Fruit fly (Drosophila melanogaster) whole organism, larva: ENCODE results near the gene Tet.

ENCODE experiments used
- noc ChIP-seq: fragments of 200-800 bp; sonication (Bioruptor generic); optimal IDR thresholded peaks from 3 replicates; lab custom pipeline; 2019; ENCODE audit warnings: missing biosample characterization, mild to moderate bottlenecking, missing genetic modification characterization, moderate library complexity

The Tet gene

dm6 chr3L:2879005-2879826 is at the start of gene Tet:
Tet (minus strand) TSS chr3L:2879158.
- no peak for TF ChIP-seq noc (tag; lab: Kevin White, UChicago)

DNA sequence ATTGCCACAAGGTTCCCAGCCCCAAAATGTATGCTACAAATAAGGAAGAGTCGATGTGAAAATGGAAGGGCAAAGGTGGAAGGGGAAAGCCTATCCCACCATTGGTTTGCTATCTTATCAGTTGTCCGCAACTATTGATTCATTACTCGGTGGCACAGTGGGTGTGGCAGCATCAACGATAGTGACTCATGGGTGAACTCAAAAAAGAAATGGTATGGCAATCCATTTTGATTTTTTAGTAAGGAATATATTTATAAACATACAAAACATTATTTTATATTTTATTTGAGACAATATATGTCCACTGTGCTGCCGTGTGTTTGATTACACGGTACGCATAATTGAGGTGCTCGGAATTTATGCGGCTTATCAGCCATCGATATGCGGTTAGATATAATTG is 44.1 kb upstream of the Tet start:
- no peak for TF ChIP-seq noc (tag; lab: Kevin White, UChicago)

dm6 chr3L:2918628-2919027 is 39.7 kb upstream of the Tet start:
- no peak for TF ChIP-seq noc (tag; lab: Kevin White, UChicago)

DNA sequence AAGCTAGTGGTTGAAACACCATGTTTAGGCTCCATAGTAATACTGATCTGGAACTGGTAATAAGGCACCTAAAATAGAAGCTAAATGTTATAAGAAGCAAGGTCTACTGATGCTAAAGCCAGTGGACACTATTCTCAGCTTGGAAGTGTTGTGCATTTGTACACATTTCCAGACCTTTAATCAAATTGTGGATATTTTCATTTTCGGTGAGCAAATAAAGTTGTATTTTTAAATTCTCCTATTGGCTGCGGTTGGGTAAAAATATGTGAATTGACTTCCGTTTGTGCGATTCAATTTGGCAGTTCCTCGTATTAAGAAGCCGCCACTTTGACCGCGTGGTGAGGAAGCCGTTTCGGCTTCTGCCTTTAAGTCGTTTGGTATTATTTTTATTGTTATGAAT is 37.6 kb upstream of the Tet start, which contains the start of gene CG9970:
TSS of gene CG9970 (minus strand) at position 101 of the 400 bp plus-strand sequence.
- TF ChIP-seq noc (tag; lab: Kevin White, UChicago): no peak

- no peak for TF ChIP-seq noc (tag; lab: Kevin White, UChicago)
These were observed 34.3 kb upstream of the Tet start for dm6 chr3L:2913291-2913690.

dm6 chr3L:2909523-2910042 is 30.6 kb upstream of the Tet start:
- no peak for TF ChIP-seq noc (tag; lab: Kevin White, UChicago)

- no peak for TF ChIP-seq noc (tag; lab: Kevin White, UChicago)
These were observed 27.4 kb upstream of the Tet start for dm6 chr3L:2906404-2906803.

DNA sequence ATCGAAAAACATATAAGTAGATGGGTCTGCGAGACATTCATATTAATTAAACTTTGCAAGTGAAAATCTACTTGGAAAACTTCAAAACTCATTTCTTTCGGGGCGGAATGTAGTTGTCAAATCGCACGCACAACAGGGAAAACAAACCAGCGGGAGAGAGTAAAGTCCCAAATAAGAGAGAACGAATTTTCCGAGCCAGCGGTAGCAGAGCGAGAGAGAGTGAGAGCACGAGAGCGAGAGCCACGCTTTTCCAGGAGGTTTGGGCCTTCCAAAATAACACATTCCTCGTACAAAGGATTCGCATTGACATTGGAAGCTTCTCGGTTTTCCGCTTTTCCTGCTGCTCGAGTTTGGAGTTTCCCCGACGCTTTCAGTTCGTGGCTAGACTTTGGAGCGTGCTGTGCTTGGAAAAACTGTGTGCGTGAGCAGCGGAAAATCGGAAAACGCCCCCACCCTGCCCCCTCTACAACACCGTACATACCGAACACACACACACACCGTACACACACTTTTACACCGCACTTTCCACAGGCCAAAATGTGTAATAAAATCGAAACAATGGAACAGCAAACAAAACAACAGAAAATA is 17.5 kb upstream of the Tet start:
- TF ChIP-seq noc (tag; lab: Kevin White, UChicago): no peak

DNA sequence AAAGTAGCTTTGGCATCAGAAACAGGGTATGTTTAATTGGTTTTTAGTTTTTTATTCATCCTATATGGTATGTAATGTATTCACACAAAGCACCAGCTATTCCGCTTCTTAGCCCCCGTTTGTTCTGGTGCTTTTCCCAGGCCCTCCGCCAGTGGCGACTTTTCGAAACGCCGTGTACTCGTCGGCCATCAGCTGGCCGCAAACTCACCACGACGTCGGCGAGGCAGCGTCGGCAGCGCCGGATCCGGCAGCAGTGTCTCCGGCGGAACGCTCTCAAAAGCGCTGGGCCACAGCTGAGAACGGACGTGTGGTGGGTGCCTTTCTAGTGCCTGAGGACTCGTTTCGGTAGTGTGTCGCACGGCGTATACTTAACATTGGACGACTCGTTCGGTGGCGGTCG is 15.8 kb upstream of the Tet start, which contains the start of gene Shab:
TSS of gene Shab (plus strand) at position 268 of the 400 bp plus-strand sequence.
- no peak for TF ChIP-seq noc (tag; lab: Kevin White, UChicago)

DNA sequence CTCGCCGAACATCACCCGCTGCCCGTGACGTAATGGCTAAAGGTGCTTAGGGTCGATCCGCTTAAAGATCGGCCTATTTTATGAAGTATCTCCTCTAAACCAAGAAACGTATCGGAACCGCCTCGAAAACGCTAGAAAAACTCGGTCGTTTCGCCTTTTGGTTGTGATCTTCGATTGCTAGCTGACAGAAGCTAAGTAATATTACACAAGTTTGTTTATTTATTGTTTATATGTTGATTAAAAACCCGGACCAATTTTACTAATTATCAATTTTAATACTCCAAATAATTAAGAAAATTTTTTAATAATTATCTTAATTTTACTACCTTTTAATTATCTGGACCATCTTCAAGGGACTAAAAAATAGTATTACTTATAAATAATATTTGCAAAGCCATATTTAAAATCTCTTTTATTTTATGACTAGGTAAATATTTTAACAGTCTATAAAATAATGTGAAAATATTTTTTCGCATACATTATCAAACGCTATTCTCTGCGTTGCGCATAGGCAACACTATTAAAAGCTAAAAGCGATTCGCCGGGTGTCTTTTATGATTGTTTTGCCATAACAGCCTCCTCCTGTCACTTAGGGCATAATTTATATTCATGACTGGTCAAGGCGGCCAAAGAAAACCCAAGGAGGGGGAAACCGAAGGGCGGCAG is 15.0 kb upstream of the Tet start:
- TF ChIP-seq noc (tag; lab: Kevin White, UChicago): no peak

dm6 chr3L:2892105-2892504 is 13.1 kb upstream of the Tet start, which contains the start of gene spz5:
spz5 (minus strand) TSS chr3L:2892166.
- TF ChIP-seq noc (tag; lab: Kevin White, UChicago): no peak

dm6 chr3L:2888150-2888549 is 9.2 kb upstream of the Tet start:
- TF ChIP-seq noc (tag; lab: Kevin White, UChicago): no peak

DNA sequence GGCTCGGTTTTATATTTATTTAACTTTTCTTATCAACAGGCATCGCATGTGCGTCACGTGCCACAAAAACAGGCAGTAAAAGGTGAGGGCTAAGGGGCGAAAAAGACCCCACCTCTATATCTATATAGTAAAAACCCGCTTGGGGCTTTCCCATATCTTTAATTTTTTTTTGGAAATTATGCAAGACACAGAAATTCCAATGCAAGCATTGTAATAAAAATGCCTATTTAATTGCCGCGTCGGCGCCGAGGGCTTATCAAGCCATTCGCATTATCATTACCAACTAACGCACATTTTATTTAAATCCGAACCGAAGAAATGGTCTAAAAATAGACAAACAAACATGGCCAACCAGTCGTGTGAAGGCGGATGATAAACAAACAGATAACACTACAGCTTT is 8.4 kb upstream of the Tet start:
- TF ChIP-seq noc (tag; lab: Kevin White, UChicago): no peak

DNA sequence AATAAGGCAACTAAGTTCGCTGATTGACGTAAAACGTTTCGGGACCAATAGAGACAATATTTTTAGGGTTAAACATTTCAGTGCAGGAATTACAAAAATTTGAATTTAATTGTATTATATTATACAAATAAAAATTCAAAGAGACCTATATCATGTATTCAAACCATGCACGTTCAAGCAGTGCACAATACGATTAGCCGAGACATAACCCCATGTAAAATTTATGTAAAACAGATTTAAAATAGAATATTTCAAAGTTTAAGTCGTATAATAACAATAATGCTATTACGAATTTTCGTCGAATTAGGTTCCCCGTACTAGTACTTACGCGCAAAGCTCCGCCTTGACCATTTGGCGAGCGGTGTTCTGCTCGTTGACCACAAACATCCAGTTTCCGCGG is 6.6 kb upstream of the Tet start:
- no peak for TF ChIP-seq noc (tag; lab: Kevin White, UChicago)

DNA sequence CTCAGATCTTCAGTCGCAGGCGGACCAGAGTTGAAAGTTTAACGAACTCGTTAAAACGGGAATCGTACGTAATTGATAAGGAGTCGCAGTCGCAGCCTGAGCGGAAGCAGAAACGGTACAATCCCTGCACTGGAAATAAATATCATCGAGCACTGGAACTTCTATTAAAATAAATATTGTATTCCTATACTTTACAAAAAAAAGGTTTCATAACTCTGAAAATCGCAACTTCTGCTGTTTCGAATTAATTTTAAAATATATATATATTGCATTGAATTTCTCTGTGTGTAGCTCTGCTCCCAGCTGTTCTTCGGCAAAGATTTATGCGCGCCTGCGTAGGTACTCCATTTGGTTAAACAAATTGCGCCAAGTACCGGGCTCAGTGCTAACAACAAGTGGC is 5.4 kb upstream of the Tet start:
- TF ChIP-seq noc (tag; lab: Kevin White, UChicago): no peak

dm6 chr3L:2882328-2882727 is 3.4 kb upstream of the Tet start:
- TF ChIP-seq noc (tag; lab: Kevin White, UChicago): no peak
